Worm (Caenorhabditis elegans) whole organism, young adult: ENCODE measurements around the gene D2023.1.

ENCODE experiments used
- F23B12.7 ChIP-seq: sonication (generic microtip); optimal IDR thresholded peaks from 2 replicates; lab custom pipeline; 2017; ENCODE audit warnings: missing genetic modification characterization, mild to moderate bottlenecking, missing compliant biosample characterization, antibody characterized with exemption, moderate library complexity; ENCODE audit not compliant: insufficient read depth
- Y56A3A.18 ChIP-seq: fragments of 200-800 bp; sonication (Bioruptor generic); IDR thresholded peaks from 2 replicates; pipeline ENCODE4 v1.3.6; 2022; ENCODE audit warnings: missing genetic modification reagents, missing genetic modification characterization, missing compliant biosample characterization
- Y67H2A.10 ChIP-seq: fragments of 200-800 bp; sonication (Bioruptor generic); conservative IDR thresholded peaks from 2 replicates; pipeline ENCODE4 v1.3.6; 2022; ENCODE audit warnings: missing genetic modification reagents, missing genetic modification characterization, missing compliant biosample characterization
- Y95B8A.8 ChIP-seq: fragments of 200-800 bp; sonication (Bioruptor generic); IDR thresholded peaks from 2 replicates; pipeline ENCODE4 v1.3.6; 2022; ENCODE audit warnings: missing genetic modification reagents, missing genetic modification characterization, missing compliant biosample characterization
- ama-1 ChIP-seq, 3 experiments: fragments of 150-350 bp in 1 of 3; sonication (generic microtip) in 2 of 3; optimal IDR thresholded peaks; 2 replicates each; lab custom pipeline; 2014 to 2018; ENCODE audit warnings: missing biosample characterization in 2 of 3, missing genetic modification characterization in 2 of 3, missing genetic modification reagents in 2 of 3
- hrde-1 ChIP-seq: sonication (generic microtip); optimal IDR thresholded peaks from 2 replicates; lab custom pipeline; 2016; ENCODE audit warnings: missing genetic modification characterization, mild to moderate bottlenecking, missing compliant biosample characterization, moderate library complexity, missing genotype, missing genetic modification reagents, borderline replicate concordance
- nfya-2 ChIP-seq: fragments of 200-800 bp; sonication (Bioruptor generic); IDR thresholded peaks from 2 replicates; pipeline ENCODE4 v1.3.6; 2022; ENCODE audit warnings: missing genetic modification reagents, missing genetic modification characterization, missing compliant biosample characterization
- nhr-179 ChIP-seq: sonication (generic microtip); optimal IDR thresholded peaks from 2 replicates; lab custom pipeline; 2016; ENCODE audit warnings: mild to moderate bottlenecking, missing genetic modification characterization, missing compliant biosample characterization
- nhr-90 ChIP-seq: sonication (generic microtip); optimal IDR thresholded peaks from 2 replicates; lab custom pipeline; 2016; ENCODE audit warnings: missing genotype, mild to moderate bottlenecking, missing genetic modification characterization, missing compliant biosample characterization
- pha-4 ChIP-seq: fragments of 150-350 bp; sonication (generic microtip); optimal IDR thresholded peaks from 2 replicates; lab custom pipeline; 2014; ENCODE audit warnings: missing biosample characterization, missing genetic modification reagents, missing genetic modification characterization
- sdz-38 ChIP-seq: sonication (generic microtip); optimal IDR thresholded peaks from 2 replicates; lab custom pipeline; 2016; ENCODE audit warnings: missing genotype, missing genetic modification characterization, missing compliant biosample characterization
- snpc-3.4 ChIP-seq: sonication (generic microtip); optimal IDR thresholded peaks from 2 replicates; lab custom pipeline; 2017; ENCODE audit warnings: missing genetic modification characterization, mild to moderate bottlenecking, missing compliant biosample characterization, antibody characterized with exemption, moderate library complexity, missing genotype, missing genetic modification reagents
- snpc-4 ChIP-seq, 5 experiments: fragments of 150-350 bp in 1 of 5; sonication (generic microtip) in 4 of 5; optimal IDR thresholded peaks; 2 replicates each; lab custom pipeline; 2014 to 2018; ENCODE audit warnings: missing genetic modification characterization in 5 of 5, missing biosample characterization in 3 of 5, antibody characterized with exemption in 2 of 5, mild to moderate bottlenecking in 2 of 5, missing compliant biosample characterization in 2 of 5, missing genotype in 2 of 5, moderate library complexity in 2 of 5, missing genetic modification reagents in 1 of 5
- unc-130 ChIP-seq: sonication (generic microtip); optimal IDR thresholded peaks from 2 replicates; lab custom pipeline; 2016; ENCODE audit warnings: missing genetic modification reagents, missing genetic modification characterization, missing compliant biosample characterization

DNA sequence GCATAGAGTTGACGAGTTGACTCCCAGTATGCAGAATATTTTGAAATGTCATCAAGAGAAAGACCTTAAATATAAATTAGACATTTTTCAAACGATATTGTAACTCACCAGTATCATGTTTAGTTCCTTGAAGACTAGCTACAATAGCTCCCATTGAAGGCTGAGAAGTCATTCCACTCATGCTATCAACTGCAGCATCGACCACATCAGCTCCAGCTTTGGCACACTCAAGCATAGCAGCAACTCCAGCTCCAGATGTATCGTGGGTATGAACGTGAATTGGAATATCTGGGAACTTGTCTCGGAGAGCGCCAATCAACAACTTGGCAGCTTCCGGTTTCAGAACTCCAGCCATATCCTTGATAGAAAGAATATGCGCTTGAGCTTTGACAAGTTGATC is 30.1 kb downstream of the D2023.1 start:
- TF ChIP-seq pha-4 (tag; lab: Kevin White, UChicago) (no peak), sdz-38 (no peak), Y56A3A.18 (no peak), F23B12.7 (no peak), unc-130 (GFP tag; lab: Kevin White, UChicago) (no peak), hrde-1 (tag; lab: Kevin White, UChicago) (no peak), snpc-3.4 (no peak), ama-1 (optimal IDR thresholded peaks at IDR 0.05; lab: Kevin White, UChicago) (no peak), ama-1 (GFP tag; optimal IDR thresholded peaks at IDR 0.05; lab: Kevin White, UChicago) (no peak), nhr-90 (tag; lab: Kevin White, UChicago) (no peak), Y67H2A.10 (GFP tag; lab: Robert Waterston, UW) (no peak), Y95B8A.8 (GFP tag; lab: Robert Waterston, UW) (no peak), nfya-2 (GFP tag; lab: Robert Waterston, UW) (no peak), snpc-4 (GFP tag; optimal IDR thresholded peaks at IDR 0.05; lab: Kevin White, UChicago) (no peak), snpc-4 (tag; optimal IDR thresholded peaks at IDR 0.05; lab: Kevin White, UChicago) (no peak), nhr-179 (tag; lab: Kevin White, UChicago) (no peak)
